Fruit fly (Drosophila melanogaster) ovary, adult (tissue): ENCODE results near the gene CG17568.

Experiments used
- CG17801 ChIP-seq: fragments of 200-800 bp; optimal IDR thresholded peaks from 2 replicates; lab custom pipeline; 2019; ENCODE audit warnings: missing biosample characterization, mild to moderate bottlenecking, missing genetic modification characterization, moderate library complexity; ENCODE audit not compliant: partially characterized antibody

CG17568 gene

dm6 chr2L:19196443-19197044, 15.0 kb upstream of the CG17568 start:
- TF ChIP-seq CG17801: no peak

- no peak for TF ChIP-seq CG17801
These were observed 12.2 kb upstream of the CG17568 start for dm6 chr2L:19193703-19194102.

- TF ChIP-seq CG17801: no peak
These were observed 10.3 kb upstream of the CG17568 start for dm6 chr2L:19191789-19192297.

- peak; percentile 19 for TF ChIP-seq CG17801
These were observed 8.7 kb upstream of the CG17568 start, which contains the start of gene drl for dm6 chr2L:19190195-19190594. drl (plus strand) TSS chr2L:19190342.

- TF ChIP-seq CG17801: no peak
These were observed 4.3 kb upstream of the CG17568 start, which contains the start of the genes gammaTub37C and pigeon for dm6 chr2L:19185676-19186239. gammaTub37C (minus strand) TSS chr2L:19185726. pigeon (plus strand) TSS chr2L:19186043.

dm6 chr2L:19183687-19184086, 2.2 kb upstream of the CG17568 start, which contains the start of gene CG46059:
CG46059 (minus strand) TSS chr2L:19183787.
- no peak for TF ChIP-seq CG17801

- TF ChIP-seq CG17801: no peak
These were observed 1.2 kb upstream of the CG17568 start, which contains the start of gene CG42688 for dm6 chr2L:19182710-19183109. CG42688 (minus strand) TSS chr2L:19182810.

- no peak for TF ChIP-seq CG17801
These were observed 13.3 kb downstream of the CG17568 start for dm6 chr2L:19168095-19168697.

- no peak for TF ChIP-seq CG17801
These were observed 14.3 kb downstream of the CG17568 start for dm6 chr2L:19167135-19167681.

- TF ChIP-seq CG17801: peak; percentile 39
These were observed 15.5 kb downstream of the CG17568 start for dm6 chr2L:19165998-19166397.

dm6 chr2L:19164933-19165813, 16.3 kb downstream of the CG17568 start:
- TF ChIP-seq CG17801: peak; percentile 84

- no peak for TF ChIP-seq CG17801
These were observed 17.5 kb downstream of the CG17568 start for dm6 chr2L:19163975-19164371.

- TF ChIP-seq CG17801: no peak
These were observed 18.1 kb downstream of the CG17568 start for dm6 chr2L:19163143-19163974.

- TF ChIP-seq CG17801: no peak
These were observed 19.0 kb downstream of the CG17568 start for dm6 chr2L:19162330-19163100.
